Fruit fly (Drosophila melanogaster): ENCODE results near the gene Rheb.

The Rheb gene

DNA sequence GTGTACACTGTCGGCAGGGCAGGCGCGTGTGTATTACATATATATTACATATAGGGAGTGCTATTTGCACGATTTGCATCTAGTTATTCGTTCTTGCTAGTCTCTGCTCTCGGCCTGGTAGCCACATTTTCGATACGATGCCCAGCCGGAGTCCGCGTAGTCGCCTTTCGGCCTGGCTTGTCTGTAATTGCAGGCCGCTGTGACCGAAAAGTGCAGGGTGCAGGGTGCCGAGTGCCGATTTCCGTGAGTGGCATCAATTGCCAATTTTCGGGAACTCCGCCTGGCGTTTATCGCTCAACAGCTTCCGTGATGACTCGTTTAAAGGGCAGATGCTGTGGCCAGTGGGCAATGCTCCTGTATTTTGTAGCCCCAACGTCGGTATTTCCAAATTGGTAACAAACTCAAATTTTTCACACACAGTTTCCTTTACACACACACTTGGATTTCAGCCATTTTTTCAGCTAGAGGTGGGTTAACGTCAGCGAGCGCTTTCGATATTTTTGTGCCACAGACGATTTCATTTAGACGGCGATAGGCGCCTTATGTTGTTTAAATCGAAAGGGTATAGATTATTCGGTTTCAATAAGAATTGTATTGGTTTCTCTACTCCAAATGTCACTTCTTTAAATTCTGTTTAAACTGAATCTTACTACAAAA, 19.3 kb downstream of the Rheb start, which contains the start of gene CG2926 (continued):
- TF ChIP-seq maf-S (GFP tag; optimal IDR thresholded peaks at IDR 0.05) (peak; percentile 20), CG15479 (GFP tag; optimal IDR thresholded peaks at IDR 0.05) (no peak), CG15269 (tag; optimal IDR thresholded peaks at IDR 0.05) (no peak), jigr1 (GFP tag; IDR thresholded peaks at IDR 0.05) (no peak), CG9437 (GFP tag; optimal IDR thresholded peaks at IDR 0.05) (peak; percentile 40), hb (GFP tag; IDR thresholded peaks at IDR 0.05; ENCODE audit: partially characterized antibody) (peak; percentile 84), Stat92E (GFP tag; optimal IDR thresholded peaks at IDR 0.05) (peak in 1 of 3 experiments; percentile 29), NFAT (GFP tag; IDR thresholded peaks at IDR 0.05) (peak; percentile 56), CG5180 (GFP tag; optimal IDR thresholded peaks at IDR 0.05) (no peak), CG7786 (GFP tag; optimal IDR thresholded peaks at IDR 0.05) (peak; percentile 39), scrt (GFP tag; optimal IDR thresholded peaks at IDR 0.05) (no peak), emc (GFP tag; optimal IDR thresholded peaks at IDR 0.05) (peak; percentile 13), gro (GFP tag; optimal IDR thresholded peaks at IDR 0.05) (no peak), CG9817 (tag; optimal IDR thresholded peaks at IDR 0.05) (no peak), slbo (GFP tag; IDR thresholded peaks at IDR 0.05) (peak; percentile 72), Pdp1 (GFP tag; optimal IDR thresholded peaks at IDR 0.05) (peak in 1 of 2 experiments; percentile 26), esg (GFP tag; conservative IDR thresholded peaks at IDR 0.05) (no peak), HLH4C (GFP tag; IDR thresholded peaks at IDR 0.05; ENCODE audit: partially characterized antibody) (peak; percentile 84), Hr51 (GFP tag; optimal IDR thresholded peaks at IDR 0.05) (no peak), pan (optimal IDR thresholded peaks at IDR 0.05) (no peak), pan (GFP tag; optimal IDR thresholded peaks at IDR 0.05 in 1 of 2, IDR thresholded peaks at IDR 0.05 in 1 of 2) (peak in 1 of 2 experiments; percentile 16), pum (GFP tag; optimal IDR thresholded peaks at IDR 0.05) (peak; percentile 17), Med (GFP tag) (peak; percentile 92), CrebB (tag; optimal IDR thresholded peaks at IDR 0.05) (no peak), phol (tag; optimal IDR thresholded peaks at IDR 0.05) (peak; percentile 97), corto (GFP tag; optimal IDR thresholded peaks at IDR 0.05) (no peak), Scr (GFP tag; IDR thresholded peaks at IDR 0.05; ENCODE audit: partially characterized antibody) (peak; percentile 89), E2f1 (GFP tag; IDR thresholded peaks at IDR 0.05) (no peak), Rx (GFP tag; IDR thresholded peaks at IDR 0.05) (no peak), CG17186 (GFP tag; optimal IDR thresholded peaks at IDR 0.05) (peak; percentile 76), dysf (GFP tag; IDR thresholded peaks at IDR 0.05) (peak; percentile 45; the same call in 1 of the 3 replicates), Lim3 (GFP tag; IDR thresholded peaks at IDR 0.05) (no peak), CG10366 (GFP tag; IDR thresholded peaks at IDR 0.05) (no peak), CG9727 (GFP tag; optimal IDR thresholded peaks at IDR 0.05) (no peak), prd (optimal IDR thresholded peaks at IDR 0.05) (no peak), prd (GFP tag; IDR thresholded peaks at IDR 0.05) (peak; percentile 31; the same call in 1 of the 3 replicates), fu2 (GFP tag; optimal IDR thresholded peaks at IDR 0.05) (peak; percentile 40), slp2 (GFP tag; optimal IDR thresholded peaks at IDR 0.05) (no peak), Dfd (GFP tag; optimal IDR thresholded peaks at IDR 0.05) (no peak), CG14014 (GFP tag; IDR thresholded peaks at IDR 0.05) (peak; percentile 43; the same call in 1 of the 2 replicates), CG4617 (GFP tag; optimal IDR thresholded peaks at IDR 0.05; ENCODE audit: borderline replicate concordance) (peak; percentile 79), CG6683 (GFP tag; optimal IDR thresholded peaks at IDR 0.05) (no peak), Rfx (GFP tag; IDR thresholded peaks at IDR 0.05) (peak; percentile 78), CG13287 (GFP tag; IDR thresholded peaks at IDR 0.05; ENCODE audit: partially characterized antibody) (peak; percentile 91), Xbp1 (GFP tag; optimal IDR thresholded peaks at IDR 0.05) (no peak), sob (GFP tag; IDR thresholded peaks at IDR 0.05) (peak; percentile 55; the same call in 1 of the 2 replicates), CG2712 (tag; optimal IDR thresholded peaks at IDR 0.05) (no peak), E2f2 (GFP tag; IDR thresholded peaks at IDR 0.05) (peak; percentile 72), inv (GFP tag; IDR thresholded peaks at IDR 0.05; ENCODE audit: partially characterized antibody) (peak; percentile 84)
